Worm (Caenorhabditis elegans) whole organism, young adult: ENCODE data around the gene col-145.

ENCODE experiments used
- C06A6.2 ChIP-seq: fragments of 200-800 bp; sonication (Bioruptor generic); conservative IDR thresholded peaks from 2 replicates; pipeline ENCODE4 v1.3.6; 2022; ENCODE audit warnings: missing genetic modification characterization, missing compliant biosample characterization
- C17E4.6 ChIP-seq: fragments of 200-800 bp; sonication (Bioruptor generic); IDR thresholded peaks from 2 replicates; pipeline ENCODE4 v1.3.6; 2022; ENCODE audit warnings: missing genetic modification reagents, missing genetic modification characterization, missing compliant biosample characterization
- F22D6.2 ChIP-seq: sonication (generic microtip); optimal IDR thresholded peaks from 2 replicates; lab custom pipeline; 2016; ENCODE audit warnings: mild to moderate bottlenecking, missing genetic modification characterization, missing compliant biosample characterization
- F33H1.4 ChIP-seq: fragments of 200-800 bp; sonication (Bioruptor generic); IDR thresholded peaks from 2 replicates; pipeline ENCODE4 v1.3.6; 2022; ENCODE audit warnings: missing genetic modification reagents, missing genetic modification characterization, missing compliant biosample characterization
- F37B4.10 ChIP-seq: fragments of 200-800 bp; sonication (Bioruptor generic); IDR thresholded peaks from 2 replicates; pipeline ENCODE4 v1.3.6; 2022; ENCODE audit warnings: missing genetic modification characterization, missing compliant biosample characterization
- F49E8.2 ChIP-seq: sonication (generic microtip); optimal IDR thresholded peaks from 3 replicates; lab custom pipeline; 2017; ENCODE audit warnings: missing genetic modification characterization, mild to moderate bottlenecking, missing compliant biosample characterization, antibody characterized with exemption, moderate library complexity; ENCODE audit not compliant: insufficient read depth
- F57A8.1 ChIP-seq: fragments of 200-800 bp; sonication (Bioruptor generic); optimal IDR thresholded peaks from 2 replicates; lab custom pipeline; 2018; ENCODE audit warnings: mild to moderate bottlenecking, missing genetic modification characterization, moderate library complexity, missing compliant biosample characterization
- Y67H2A.10 ChIP-seq: fragments of 200-800 bp; sonication (Bioruptor generic); conservative IDR thresholded peaks from 2 replicates; pipeline ENCODE4 v1.3.6; 2022; ENCODE audit warnings: missing genetic modification reagents, missing genetic modification characterization, missing compliant biosample characterization
- ZK185.1 ChIP-seq: sonication (generic microtip); optimal IDR thresholded peaks from 2 replicates; lab custom pipeline; 2016; ENCODE audit warnings: mild to moderate bottlenecking, missing genetic modification characterization, missing compliant biosample characterization; ENCODE audit not compliant: poor library complexity, severe bottlenecking
- aptf-3 ChIP-seq: fragments of 200-800 bp; sonication (Bioruptor generic); IDR thresholded peaks from 2 replicates; pipeline ENCODE4 v1.3.6; 2022; ENCODE audit warnings: missing genetic modification characterization, missing compliant biosample characterization
- atf-7 ChIP-seq: sonication (generic microtip); optimal IDR thresholded peaks from 2 replicates; lab custom pipeline; 2017; ENCODE audit warnings: mild to moderate bottlenecking, missing genetic modification characterization, missing compliant biosample characterization
- attf-5 ChIP-seq: fragments of 200-800 bp; sonication (Bioruptor generic); optimal IDR thresholded peaks from 2 replicates; lab custom pipeline; 2018; ENCODE audit warnings: mild to moderate bottlenecking, missing genetic modification characterization, missing compliant biosample characterization
- bed-2 ChIP-seq: fragments of 200-800 bp; sonication (Bioruptor generic); IDR thresholded peaks from 2 replicates; pipeline ENCODE4 v1.3.6; 2022; ENCODE audit warnings: missing genetic modification reagents, missing genetic modification characterization, missing compliant biosample characterization
- ccch-3 ChIP-seq: fragments of 200-800 bp; sonication (Bioruptor generic); optimal IDR thresholded peaks from 2 replicates; lab custom pipeline; 2018; ENCODE audit warnings: mild to moderate bottlenecking, missing genetic modification characterization, missing compliant biosample characterization
- cebp-1 ChIP-seq, 2 experiments: fragments of 200-800 bp in 1 of 2; sonication (Bioruptor generic) in 1 of 2; sonication (generic microtip) in 1 of 2; IDR thresholded peaks in 1 of 2; optimal IDR thresholded peaks in 1 of 2; 2 replicates each; pipeline versions ENCODE4 v1.3.6 to Lab custom; 2017 to 2022; ENCODE audit warnings: missing compliant biosample characterization in 2 of 2, missing genetic modification characterization in 2 of 2, mild to moderate bottlenecking in 1 of 2, missing genetic modification reagents in 1 of 2, moderate library complexity in 1 of 2
- cebp-2 ChIP-seq: fragments of 200-800 bp; sonication (Bioruptor generic); IDR thresholded peaks from 2 replicates; pipeline ENCODE4 v1.3.6; 2022; ENCODE audit warnings: missing genetic modification characterization, missing compliant biosample characterization
- ceh-58 ChIP-seq: fragments of 200-800 bp; sonication (Bioruptor generic); IDR thresholded peaks from 2 replicates; pipeline ENCODE4 v1.3.6; 2022; ENCODE audit warnings: missing genetic modification characterization, missing compliant biosample characterization
- egl-18 ChIP-seq: fragments of 200-800 bp; sonication (Bioruptor generic); IDR thresholded peaks from 2 replicates; pipeline ENCODE4 v1.3.6; 2022; ENCODE audit warnings: missing genetic modification reagents, missing genetic modification characterization, missing compliant biosample characterization
- egl-44 ChIP-seq: fragments of 200-800 bp; sonication (Bioruptor generic); IDR thresholded peaks from 2 replicates; pipeline ENCODE4 v1.3.6; 2022; ENCODE audit warnings: missing genetic modification reagents, missing genetic modification characterization, missing compliant biosample characterization
- ekl-4 ChIP-seq: fragments of 200-800 bp; sonication (Bioruptor generic); IDR thresholded peaks from 2 replicates; pipeline ENCODE4 v1.3.6; 2022; ENCODE audit warnings: missing genetic modification reagents, missing genetic modification characterization, missing compliant biosample characterization
- hmg-1.2 ChIP-seq: fragments of 200-800 bp; sonication (Bioruptor generic); IDR thresholded peaks from 2 replicates; pipeline ENCODE4 v1.3.6; 2022; ENCODE audit warnings: missing genetic modification reagents, missing genetic modification characterization, missing compliant biosample characterization
- hmg-20 ChIP-seq: fragments of 200-800 bp; sonication (Bioruptor generic); IDR thresholded peaks from 2 replicates; pipeline ENCODE4 v1.3.6; 2022; ENCODE audit warnings: missing genetic modification reagents, missing genetic modification characterization, missing compliant biosample characterization
- hrde-1 ChIP-seq: sonication (generic microtip); optimal IDR thresholded peaks from 2 replicates; lab custom pipeline; 2016; ENCODE audit warnings: missing genetic modification characterization, mild to moderate bottlenecking, missing compliant biosample characterization, moderate library complexity, missing genotype, missing genetic modification reagents, borderline replicate concordance
- lag-1 ChIP-seq: fragments of 200-800 bp; sonication (Bioruptor generic); IDR thresholded peaks from 2 replicates; pipeline ENCODE4 v1.3.6; 2022; ENCODE audit warnings: missing genetic modification reagents, missing genetic modification characterization, missing compliant biosample characterization
- lin-35 ChIP-seq, 3 experiments: fragments of 150-350 bp in 2 of 3; sonication (generic microtip) in 1 of 3; optimal IDR thresholded peaks; 2 replicates each; lab custom pipeline; 2014 to 2018; ENCODE audit warnings: missing biosample characterization in 3 of 3, missing genetic modification characterization in 3 of 3, missing genetic modification reagents in 3 of 3
- lin-40 ChIP-seq: sonication (generic microtip); optimal IDR thresholded peaks from 2 replicates; lab custom pipeline; 2016; ENCODE audit warnings: missing genetic modification characterization, mild to moderate bottlenecking, missing compliant biosample characterization, missing genotype, missing genetic modification reagents
- madf-3 ChIP-seq: fragments of 200-800 bp; sonication (Bioruptor generic); IDR thresholded peaks from 2 replicates; pipeline ENCODE4 v1.3.6; 2022; ENCODE audit warnings: missing genetic modification reagents, missing genetic modification characterization, missing compliant biosample characterization
- madf-8 ChIP-seq: fragments of 200-800 bp; sonication (Bioruptor generic); conservative IDR thresholded peaks from 2 replicates; pipeline ENCODE4 v1.3.6; 2022; ENCODE audit warnings: missing genetic modification reagents, missing genetic modification characterization, missing compliant biosample characterization
- nfya-1 ChIP-seq: sonication (generic microtip); optimal IDR thresholded peaks from 2 replicates; lab custom pipeline; 2017; ENCODE audit warnings: antibody characterized with exemption, missing compliant biosample characterization, missing genetic modification characterization, borderline replicate concordance; ENCODE audit not compliant: insufficient read depth
- nhr-120 ChIP-seq: fragments of 200-800 bp; sonication (Bioruptor generic); IDR thresholded peaks from 2 replicates; pipeline ENCODE4 v1.3.6; 2022; ENCODE audit warnings: missing genetic modification characterization, missing compliant biosample characterization
- nhr-80 ChIP-seq: sonication (generic microtip); optimal IDR thresholded peaks from 2 replicates; lab custom pipeline; 2016; ENCODE audit warnings: missing genetic modification characterization, missing compliant biosample characterization
- nhr-90 ChIP-seq: sonication (generic microtip); optimal IDR thresholded peaks from 2 replicates; lab custom pipeline; 2016; ENCODE audit warnings: missing genotype, mild to moderate bottlenecking, missing genetic modification characterization, missing compliant biosample characterization
- repo-1 ChIP-seq: sonication (generic microtip); optimal IDR thresholded peaks from 2 replicates; lab custom pipeline; 2017; ENCODE audit warnings: mild to moderate bottlenecking, missing genetic modification characterization, missing compliant biosample characterization
- rpc-1 ChIP-seq, 2 experiments: fragments of 150-350 bp in 1 of 2; sonication (generic microtip) in 1 of 2; optimal IDR thresholded peaks; 2 replicates each; lab custom pipeline; 2014 to 2018; ENCODE audit warnings: missing biosample characterization in 1 of 2, missing genetic modification characterization in 1 of 2, missing genetic modification reagents in 1 of 2, missing genotype in 1 of 2
- tbx-9 ChIP-seq: sonication (generic microtip); optimal IDR thresholded peaks from 2 replicates; lab custom pipeline; 2016; ENCODE audit warnings: borderline replicate concordance, missing genetic modification characterization, inconsistent platforms, missing compliant biosample characterization
- unc-62 ChIP-seq: fragments of 150-350 bp; optimal IDR thresholded peaks from 2 replicates; lab custom pipeline; 2014; ENCODE audit warnings: missing biosample characterization, missing genetic modification reagents, missing genetic modification characterization
- ztf-26 ChIP-seq: sonication (generic microtip); optimal IDR thresholded peaks from 2 replicates; lab custom pipeline; 2017; ENCODE audit warnings: missing genetic modification characterization, missing compliant biosample characterization
- ztf-6 ChIP-seq: fragments of 200-800 bp; sonication (Bioruptor generic); IDR thresholded peaks from 2 replicates; pipeline ENCODE4 v1.3.6; 2022; ENCODE audit warnings: missing genetic modification reagents, missing genetic modification characterization, missing compliant biosample characterization

Gene col-145

ce11 chrV:9212499-9212898 is 49.7 kb upstream of the col-145 start (continued):
- no peak for TF ChIP-seq cebp-1 (GFP tag; IDR thresholded peaks at IDR 0.05; lab: Robert Waterston, UW)
- TF ChIP-seq cebp-1 (tag; optimal IDR thresholded peaks at IDR 0.05; lab: Kevin White, UChicago), result peak; percentile 22
- no peak for TF ChIP-seq F33H1.4 (GFP tag; lab: Robert Waterston, UW)
- no peak for TF ChIP-seq rpc-1 (optimal IDR thresholded peaks at IDR 0.05; lab: Kevin White, UChicago)
- no peak for TF ChIP-seq rpc-1 (tag; optimal IDR thresholded peaks at IDR 0.05; lab: Kevin White, UChicago)
- TF ChIP-seq hmg-20 (GFP tag; lab: Robert Waterston, UW), result no peak
- TF ChIP-seq C17E4.6 (GFP tag; lab: Robert Waterston, UW), result no peak
- no peak for TF ChIP-seq lin-35 (GFP tag; optimal IDR thresholded peaks at IDR 0.05; lab: Kevin White, UChicago)

ce11 chrV:9208878-9209277 is 46.1 kb upstream of the col-145 start:
- TF ChIP-seq hmg-1.2 (GFP tag; lab: Robert Waterston, UW) (peak; percentile 69), C06A6.2 (no peak), unc-62 (GFP tag; lab: Kevin White, UChicago) (no peak), lag-1 (0 out of 2 replicates have a peak, but pooled peaks have one; percentile 19)
- TF ChIP-seq, all 124 proteins: peak for 2

- no peak for TF ChIP-seq madf-3 (GFP tag; lab: Robert Waterston, UW)
- TF ChIP-seq attf-5 (GFP tag; lab: Kevin White, UChicago), result no peak
- no peak for TF ChIP-seq repo-1 (tag; lab: Kevin White, UChicago)
- TF ChIP-seq hmg-1.2 (GFP tag; lab: Robert Waterston, UW), result no peak
- TF ChIP-seq atf-7 (tag; lab: Kevin White, UChicago), result no peak
- no peak for TF ChIP-seq ccch-3
- TF ChIP-seq unc-62 (GFP tag; lab: Kevin White, UChicago), result no peak
- no peak for TF ChIP-seq F57A8.1 (GFP tag; lab: Kevin White, UChicago)
- no peak for TF ChIP-seq cebp-2 (GFP tag; lab: Robert Waterston, UW)
- no peak for TF ChIP-seq nhr-120 (GFP tag; lab: Robert Waterston, UW)
- no peak for TF ChIP-seq tbx-9 (tag; lab: Kevin White, UChicago)
- no peak for TF ChIP-seq aptf-3 (GFP tag; lab: Robert Waterston, UW)
- TF ChIP-seq F22D6.2 (tag; lab: Kevin White, UChicago), result no peak
- TF ChIP-seq nhr-90 (tag; lab: Kevin White, UChicago), result no peak
- TF ChIP-seq, all 124 proteins: peak for 0
Measured at ce11 chrV:9207377-9207776, 44.6 kb upstream of the col-145 start, which contains the start of gene inx-10. inx-10 (minus strand) TSS chrV:9207477.

ce11 chrV:9202710-9203109 is 39.9 kb upstream of the col-145 start, which contains the start of gene asp-2:
asp-2 (plus strand) TSS chrV:9203077.
- TF ChIP-seq nhr-80 (peak; percentile 73), F37B4.10 (GFP tag; lab: Robert Waterston, UW) (no peak)

ce11 chrV:9198887-9199286 is 36.1 kb upstream of the col-145 start, which contains the start of gene str-177:
str-177 (minus strand) TSS chrV:9198987.
- no peak for TF ChIP-seq nfya-1 (tag; lab: Kevin White, UChicago)
- no peak for TF ChIP-seq ekl-4 (GFP tag; lab: Robert Waterston, UW)
- TF ChIP-seq lag-1, result no peak
- no peak for TF ChIP-seq F49E8.2 (tag; lab: Kevin White, UChicago)
- no peak for TF ChIP-seq Y67H2A.10 (GFP tag; lab: Robert Waterston, UW)
- TF ChIP-seq bed-2 (GFP tag; lab: Robert Waterston, UW), result no peak
- no peak for TF ChIP-seq ceh-58 (GFP tag; lab: Robert Waterston, UW)
- TF ChIP-seq ZK185.1 (tag; lab: Kevin White, UChicago), result no peak
- TF ChIP-seq ztf-26 (tag; lab: Kevin White, UChicago), result no peak
- TF ChIP-seq F33H1.4 (GFP tag; lab: Robert Waterston, UW), result no peak
- no peak for TF ChIP-seq egl-44 (GFP tag; lab: Robert Waterston, UW)
- no peak for TF ChIP-seq nhr-80
- TF ChIP-seq ztf-6 (GFP tag; lab: Robert Waterston, UW), result no peak
- TF ChIP-seq hrde-1 (tag; lab: Kevin White, UChicago), result no peak
- TF ChIP-seq egl-18, result no peak
- TF ChIP-seq madf-8 (GFP tag; lab: Robert Waterston, UW), result no peak
- no peak for TF ChIP-seq lin-40 (tag; lab: Kevin White, UChicago)
- TF ChIP-seq C06A6.2, result no peak
- no peak for TF ChIP-seq lin-35 (GFP tag; optimal IDR thresholded peaks at IDR 0.05; lab: Kevin White, UChicago)
